Fruit fly (Drosophila melanogaster) ovary, adult (tissue): ENCODE data around the gene Adk2.

Experiments
- CG17801 ChIP-seq: fragments of 200-800 bp; optimal IDR thresholded peaks from 2 replicates; lab custom pipeline; 2019; ENCODE audit warnings: missing biosample characterization, mild to moderate bottlenecking, missing genetic modification characterization, moderate library complexity; ENCODE audit not compliant: partially characterized antibody

Adk2 gene

DNA sequence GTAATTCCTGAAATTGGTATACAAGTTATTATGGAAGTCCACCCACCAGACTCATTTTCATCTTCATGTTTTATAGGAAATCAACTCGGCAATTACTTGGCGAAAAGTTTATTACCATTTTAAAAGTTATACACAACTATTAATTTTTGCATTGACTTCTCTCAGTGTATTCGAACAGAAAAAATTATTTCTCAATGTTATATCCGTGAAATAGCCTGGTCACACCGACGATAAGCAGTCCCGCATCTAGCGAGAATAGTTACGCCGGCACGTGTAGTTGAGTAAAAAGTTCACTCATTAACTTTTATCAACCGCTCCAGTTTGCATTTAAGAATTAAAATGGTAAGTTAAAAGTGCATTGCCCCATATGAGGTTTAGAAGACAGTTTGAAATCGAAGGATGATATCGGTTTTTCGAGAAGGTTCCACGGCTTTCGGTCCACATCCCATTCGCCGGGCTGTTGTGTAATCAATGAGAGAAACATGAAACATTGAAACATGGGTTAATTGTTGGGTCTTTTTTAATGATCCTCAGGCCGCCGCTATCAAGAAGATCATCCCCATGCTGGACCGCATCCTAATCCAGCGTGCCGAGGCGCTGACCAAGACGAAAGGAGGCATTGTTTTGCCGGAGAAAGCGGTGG lies 6.5 kb downstream of the Adk2 start, which contains the start of gene CG11267:
TSS of gene CG11267 (plus strand) at position 228 of the 643 bp plus-strand sequence.
- peak; percentile 84 for TF ChIP-seq CG17801 (GFP tag; lab: Kevin White, UChicago)

DNA sequence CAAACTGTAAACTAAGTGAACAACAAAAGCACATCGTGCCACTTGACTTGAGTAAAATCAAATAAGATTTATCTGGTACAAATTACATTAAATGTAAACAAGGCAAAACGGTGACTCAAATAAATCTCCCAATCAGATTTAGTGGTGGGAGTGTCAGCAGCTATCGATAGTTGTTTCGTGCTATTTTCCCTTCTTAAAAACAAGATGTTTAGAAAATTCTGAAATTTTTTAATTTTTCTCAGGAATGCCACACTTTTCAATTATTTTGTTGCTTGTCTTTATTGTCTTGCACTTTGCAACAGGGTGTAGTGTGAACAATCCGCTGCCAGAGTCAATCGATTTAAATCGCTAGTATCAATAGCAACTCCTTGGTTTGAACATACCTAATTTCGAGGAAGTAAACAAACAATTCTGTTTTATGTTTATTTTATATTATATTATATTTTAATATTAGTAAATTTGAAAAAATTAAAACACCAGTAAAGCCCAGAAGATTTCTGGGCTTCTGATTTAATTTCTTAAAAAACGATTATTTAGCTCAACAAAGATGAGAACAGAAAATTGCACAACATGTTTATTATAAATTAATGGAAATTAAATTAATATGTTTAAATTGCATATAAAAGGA lies 7.2 kb downstream of the Adk2 start, which contains the start of gene MICAL-like:
TSS of gene MICAL-like (minus strand) at position 138 of the 628 bp plus-strand sequence.
- TF ChIP-seq CG17801 (GFP tag; lab: Kevin White, UChicago), result peak; percentile 24

DNA sequence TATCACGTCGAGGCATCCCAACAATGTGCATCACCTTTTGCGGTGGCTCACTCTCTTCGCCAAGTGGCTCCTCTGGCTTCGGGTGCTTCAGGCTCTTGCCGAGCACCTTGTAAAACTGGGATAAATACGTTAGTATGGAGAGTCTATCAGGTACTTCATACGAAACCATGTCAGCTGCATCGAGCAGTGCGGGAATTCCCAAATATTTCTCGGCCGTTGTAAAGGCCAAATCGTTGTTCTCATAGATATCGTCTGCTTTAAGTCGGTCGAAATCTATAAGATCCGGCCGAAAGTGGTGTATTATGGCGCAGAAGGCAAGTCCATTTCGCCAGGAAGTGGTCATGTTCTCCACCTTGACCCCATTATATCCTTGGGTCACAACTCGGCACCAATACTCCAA lies 7.8 kb downstream of the Adk2 start:
- TF ChIP-seq CG17801 (GFP tag; lab: Kevin White, UChicago), result no peak

- TF ChIP-seq CG17801 (GFP tag; lab: Kevin White, UChicago), result no peak
Measured at dm6 chr3L:13011511-13011910, 11.0 kb downstream of the Adk2 start, which contains the start of gene Cul6. Gene Cul6 (minus strand): TSS chr3L:13011685.

dm6 chr3L:13007946-13008462 lies 14.5 kb downstream of the Adk2 start:
- peak; percentile 2 for TF ChIP-seq CG17801 (GFP tag; lab: Kevin White, UChicago)

DNA sequence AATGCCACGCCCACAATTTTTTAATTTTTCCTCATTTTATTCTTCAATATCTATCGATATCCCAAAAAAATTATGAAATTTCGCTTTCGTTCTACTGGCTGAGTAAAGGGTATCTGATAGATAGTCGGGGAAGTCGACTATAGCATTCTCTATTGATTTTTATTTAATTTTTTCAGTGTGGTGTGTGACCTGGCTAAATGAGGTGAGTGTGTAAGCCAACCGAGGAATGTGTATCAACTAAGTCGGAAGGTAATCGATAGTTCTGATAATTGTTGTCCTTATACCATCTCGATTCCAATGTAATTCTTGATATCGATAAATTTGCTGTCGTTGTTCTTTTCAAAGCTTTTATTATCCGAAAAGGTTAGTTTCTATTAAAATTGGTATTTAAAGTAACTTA lies 16.0 kb downstream of the Adk2 start, which contains the start of gene CG11263:
TSS of gene CG11263 (plus strand) at position 328 of the 400 bp plus-strand sequence.
- no peak for TF ChIP-seq CG17801 (GFP tag; lab: Kevin White, UChicago)

DNA sequence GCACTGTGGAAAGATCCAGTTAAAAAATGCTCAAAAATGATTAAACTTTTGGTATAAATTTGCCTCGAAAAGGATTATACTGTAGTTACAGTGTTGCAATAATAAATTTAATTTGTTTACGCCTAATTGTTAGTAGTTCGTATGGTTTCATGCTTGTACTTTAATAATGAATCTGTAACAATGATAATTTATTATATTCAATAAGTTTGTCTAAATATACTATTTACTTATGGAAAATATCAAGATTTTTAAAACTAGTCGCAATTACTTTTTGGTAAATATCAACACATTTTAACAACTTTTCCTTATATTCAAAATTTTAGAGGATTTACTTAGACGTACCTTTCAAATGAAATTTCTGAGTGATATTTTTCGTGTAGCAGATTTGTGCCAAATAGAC lies 27.7 kb downstream of the Adk2 start, which contains the start of gene CG11262:
TSS of gene CG11262 (plus strand) at position 301 of the 400 bp plus-strand sequence.
- no peak for TF ChIP-seq CG17801 (GFP tag; lab: Kevin White, UChicago)

- TF ChIP-seq CG17801 (GFP tag; lab: Kevin White, UChicago), result no peak
Measured at dm6 chr3L:12972259-12972658, 50.2 kb downstream of the Adk2 start, which contains the start of the genes CG10748 and CG10749. Gene CG10748 (minus strand): TSS chr3L:12972359. Gene CG10749 (plus strand): TSS chr3L:12972474.
